Fruit fly (Drosophila melanogaster) whole organism, embryonic: Measurements from ENCODE around the gene CG32271.

Experiments
- ATbp ChIP-seq: fragments of 200-800 bp; sonication (Bioruptor generic); optimal IDR thresholded peaks from 2 replicates; lab custom pipeline; 2017; ENCODE audit warnings: missing biosample characterization, mild to moderate bottlenecking, missing genetic modification characterization, missing genetic modification reagents
- Asciz ChIP-seq: fragments of 200-800 bp; sonication (Bioruptor generic); optimal IDR thresholded peaks from 2 replicates; lab custom pipeline; 2017; ENCODE audit warnings: missing biosample characterization, mild to moderate bottlenecking, missing genetic modification characterization, missing genetic modification reagents
- Blimp-1 ChIP-seq: fragments of 200-800 bp; sonication (Bioruptor generic); optimal IDR thresholded peaks from 3 replicates; lab custom pipeline; 2018; ENCODE audit warnings: missing biosample characterization, missing genetic modification characterization, mild to moderate bottlenecking, moderate library complexity, missing genetic modification reagents
- CG10209 ChIP-seq: fragments of 200-800 bp; sonication (Bioruptor generic); optimal IDR thresholded peaks from 3 replicates; lab custom pipeline; 2017; ENCODE audit warnings: missing biosample characterization, mild to moderate bottlenecking, missing genetic modification characterization, missing genetic modification reagents
- CG11504 ChIP-seq: fragments of 200-800 bp; sonication (Bioruptor generic); optimal IDR thresholded peaks from 3 replicates; lab custom pipeline; 2019; ENCODE audit warnings: missing biosample characterization, mild to moderate bottlenecking, missing genetic modification characterization, moderate library complexity
- CG12659 ChIP-seq: fragments of 200-800 bp; sonication (Bioruptor generic); optimal IDR thresholded peaks from 3 replicates; lab custom pipeline; 2017; ENCODE audit warnings: mild to moderate bottlenecking, missing biosample characterization, missing genetic modification reagents, missing genetic modification characterization
- CG13424 ChIP-seq: fragments of 200-800 bp; sonication (Bioruptor generic); optimal IDR thresholded peaks from 2 replicates; lab custom pipeline; 2019; ENCODE audit warnings: missing biosample characterization, mild to moderate bottlenecking, missing genetic modification characterization, moderate library complexity
- CG15269 ChIP-seq: fragments of 200-800 bp; sonication (Bioruptor generic); optimal IDR thresholded peaks from 2 replicates; lab custom pipeline; 2018; ENCODE audit warnings: missing biosample characterization, mild to moderate bottlenecking, missing genetic modification characterization, moderate library complexity
- CG17829 ChIP-seq: fragments of 200-800 bp; optimal IDR thresholded peaks from 2 replicates; lab custom pipeline; 2019; ENCODE audit warnings: missing biosample characterization, mild to moderate bottlenecking, missing genetic modification characterization, moderate library complexity
- CG18599 ChIP-seq: fragments of 200-800 bp; sonication (Bioruptor generic); optimal IDR thresholded peaks from 3 replicates; lab custom pipeline; 2017; ENCODE audit warnings: missing biosample characterization, missing genetic modification characterization, mild to moderate bottlenecking, moderate library complexity, missing genetic modification reagents
- CG2199 ChIP-seq: fragments of 200-800 bp; sonication (Bioruptor generic); IDR thresholded peaks from 3 replicates; pipeline ENCODE4 v1.3.6; 2022; ENCODE audit warnings: missing biosample characterization, missing genetic modification characterization
- CG32767 ChIP-seq: fragments of 200-800 bp; sonication (Bioruptor generic); IDR thresholded peaks from 2 replicates; pipeline ENCODE4 v1.3.6; 2022; ENCODE audit warnings: missing biosample characterization, missing genetic modification characterization
- CG43689 ChIP-seq: fragments of 200-800 bp; sonication (Bioruptor generic); IDR thresholded peaks from 2 replicates; pipeline ENCODE4 v1.3.6; 2022; ENCODE audit warnings: missing biosample characterization, missing genetic modification characterization
- CG6765 ChIP-seq: fragments of 200-800 bp; sonication (Bioruptor generic); optimal IDR thresholded peaks from 3 replicates; lab custom pipeline; 2017; ENCODE audit warnings: missing biosample characterization, mild to moderate bottlenecking, missing genetic modification characterization
- CG8089 ChIP-seq: fragments of 200-800 bp; sonication (Bioruptor generic); optimal IDR thresholded peaks from 3 replicates; lab custom pipeline; 2016; ENCODE audit warnings: missing biosample characterization, missing genetic modification characterization
- CG8924 ChIP-seq: fragments of 200-800 bp; optimal IDR thresholded peaks from 3 replicates; lab custom pipeline; 2019; ENCODE audit warnings: missing biosample characterization, mild to moderate bottlenecking, missing genetic modification characterization, moderate library complexity
- D19A ChIP-seq: fragments of 200-800 bp; optimal IDR thresholded peaks from 3 replicates; lab custom pipeline; 2019; ENCODE audit warnings: missing biosample characterization, mild to moderate bottlenecking, missing genetic modification characterization, moderate library complexity
- Dek ChIP-seq: fragments of 200-800 bp; sonication (Bioruptor generic); optimal IDR thresholded peaks from 3 replicates; lab custom pipeline; 2019; ENCODE audit warnings: missing biosample characterization, mild to moderate bottlenecking, missing genetic modification characterization, moderate library complexity
- Hr3 ChIP-seq: fragments of 200-800 bp; sonication (Bioruptor generic); optimal IDR thresholded peaks from 3 replicates; lab custom pipeline; 2016; ENCODE audit warnings: missing biosample characterization, missing genetic modification characterization
- Med ChIP-seq: fragments of 200-800 bp; sonication (Bioruptor generic); peaks from one replicate; lab custom pipeline; 2016; ENCODE audit warnings: missing biosample characterization, missing genetic modification characterization, mild to moderate bottlenecking, inconsistent platforms, moderate library complexity
- Ptx1 ChIP-seq: fragments of 200-800 bp; sonication (Bioruptor generic); IDR thresholded peaks from 2 replicates; pipeline ENCODE4 v1.3.6; 2022; ENCODE audit warnings: missing biosample characterization, missing genetic modification characterization
- Taf1 ChIP-seq: fragments of 200-800 bp; sonication (Bioruptor generic); IDR thresholded peaks from 2 replicates; pipeline ENCODE4 v1.3.6; 2022; ENCODE audit warnings: missing biosample characterization, missing genetic modification characterization
- az2 ChIP-seq: fragments of 200-800 bp; sonication (Bioruptor generic); optimal IDR thresholded peaks from 3 replicates; lab custom pipeline; 2016; ENCODE audit warnings: missing biosample characterization, missing genetic modification characterization
- br ChIP-seq: fragments of >200 bp; optimal IDR thresholded peaks from 2 replicates; lab custom pipeline; 2017
- chinmo ChIP-seq: fragments of 200-800 bp; sonication (Bioruptor generic); IDR thresholded peaks from 4 replicates; pipeline ENCODE4 v1.3.6; 2022; ENCODE audit warnings: missing biosample characterization, missing genetic modification characterization; ENCODE audit not compliant: partially characterized antibody
- chm ChIP-seq: fragments of 200-800 bp; sonication (Bioruptor generic); IDR thresholded peaks from 2 replicates; pipeline ENCODE4 v1.3.6; 2022; ENCODE audit warnings: missing biosample characterization, missing genetic modification characterization
- ci ChIP-seq: fragments of 200-800 bp; sonication (Bioruptor generic); IDR thresholded peaks from 3 replicates; pipeline ENCODE4 v1.3.6; 2022; ENCODE audit warnings: missing biosample characterization, missing genetic modification characterization
- dmrt11E ChIP-seq: fragments of 200-800 bp; sonication (Bioruptor generic); optimal IDR thresholded peaks from 3 replicates; lab custom pipeline; 2018; ENCODE audit warnings: missing biosample characterization, mild to moderate bottlenecking, missing genetic modification characterization, moderate library complexity
- dmrt99B ChIP-seq: fragments of 200-800 bp; sonication (Bioruptor generic); optimal IDR thresholded peaks from 2 replicates; lab custom pipeline; 2018; ENCODE audit warnings: missing biosample characterization, mild to moderate bottlenecking, missing genetic modification characterization, moderate library complexity
- dysf ChIP-seq: fragments of 200-800 bp; sonication (Bioruptor generic); IDR thresholded peaks from 3 replicates; pipeline ENCODE4 v1.3.6; 2022; ENCODE audit warnings: missing biosample characterization, missing genetic modification characterization
- fd96Cb ChIP-seq: fragments of 200-800 bp; sonication (Bioruptor generic); optimal IDR thresholded peaks from 2 replicates; lab custom pipeline; 2018; ENCODE audit warnings: missing biosample characterization, mild to moderate bottlenecking, missing genetic modification characterization, moderate library complexity
- gro ChIP-seq: fragments of 200-800 bp; sonication (Bioruptor generic); optimal IDR thresholded peaks from 2 replicates; lab custom pipeline; 2016; ENCODE audit warnings: missing biosample characterization, missing genetic modification characterization
- hkb ChIP-seq, 2 experiments: fragments of 200-800 bp in 1 of 2; fragments of >200 bp in 1 of 2; sonication (Bioruptor generic) in 1 of 2; IDR thresholded peaks in 1 of 2; optimal IDR thresholded peaks in 1 of 2; 2 replicates each; pipeline versions ENCODE4 v1.3.6 to Lab custom; 2017 to 2022; ENCODE audit warnings: missing biosample characterization in 1 of 2, missing genetic modification characterization in 1 of 2
- knrl ChIP-seq: fragments of 200-800 bp; sonication (Bioruptor generic); IDR thresholded peaks from 3 replicates; pipeline ENCODE4 v1.3.6; 2022; ENCODE audit warnings: missing biosample characterization, missing genetic modification characterization; ENCODE audit not compliant: partially characterized antibody
- lola ChIP-seq, 3 experiments: fragments of >200 bp in 2 of 3; fragments of 200-800 bp in 1 of 3; sonication (Bioruptor generic) in 1 of 3; optimal IDR thresholded peaks; 2 replicates each; lab custom pipeline; 2017 to 2019; ENCODE audit warnings: missing biosample characterization in 3 of 3, missing genetic modification characterization in 3 of 3, mild to moderate bottlenecking in 1 of 3, moderate library complexity in 1 of 3
- nmo ChIP-seq: fragments of 200-800 bp; sonication (Bioruptor generic); optimal IDR thresholded peaks from 2 replicates; lab custom pipeline; 2018; ENCODE audit warnings: missing biosample characterization, mild to moderate bottlenecking, missing genetic modification characterization, moderate library complexity
- p53 ChIP-seq: fragments of 200-800 bp; sonication (Bioruptor generic); optimal IDR thresholded peaks from 2 replicates; lab custom pipeline; 2016; ENCODE audit warnings: missing biosample characterization, missing genetic modification characterization
- row ChIP-seq: fragments of 200-800 bp; sonication (Bioruptor generic); IDR thresholded peaks from 3 replicates; pipeline ENCODE4 v1.3.6; 2022; ENCODE audit warnings: missing biosample characterization, missing genetic modification characterization
- sob ChIP-seq: fragments of 200-800 bp; sonication (Bioruptor generic); IDR thresholded peaks from 2 replicates; pipeline ENCODE4 v1.3.6; 2022; ENCODE audit warnings: missing biosample characterization, missing genetic modification characterization
- trem ChIP-seq: fragments of 200-800 bp; optimal IDR thresholded peaks from 3 replicates; lab custom pipeline; 2019; ENCODE audit warnings: missing biosample characterization, mild to moderate bottlenecking, missing genetic modification characterization, moderate library complexity

Gene CG32271

DNA sequence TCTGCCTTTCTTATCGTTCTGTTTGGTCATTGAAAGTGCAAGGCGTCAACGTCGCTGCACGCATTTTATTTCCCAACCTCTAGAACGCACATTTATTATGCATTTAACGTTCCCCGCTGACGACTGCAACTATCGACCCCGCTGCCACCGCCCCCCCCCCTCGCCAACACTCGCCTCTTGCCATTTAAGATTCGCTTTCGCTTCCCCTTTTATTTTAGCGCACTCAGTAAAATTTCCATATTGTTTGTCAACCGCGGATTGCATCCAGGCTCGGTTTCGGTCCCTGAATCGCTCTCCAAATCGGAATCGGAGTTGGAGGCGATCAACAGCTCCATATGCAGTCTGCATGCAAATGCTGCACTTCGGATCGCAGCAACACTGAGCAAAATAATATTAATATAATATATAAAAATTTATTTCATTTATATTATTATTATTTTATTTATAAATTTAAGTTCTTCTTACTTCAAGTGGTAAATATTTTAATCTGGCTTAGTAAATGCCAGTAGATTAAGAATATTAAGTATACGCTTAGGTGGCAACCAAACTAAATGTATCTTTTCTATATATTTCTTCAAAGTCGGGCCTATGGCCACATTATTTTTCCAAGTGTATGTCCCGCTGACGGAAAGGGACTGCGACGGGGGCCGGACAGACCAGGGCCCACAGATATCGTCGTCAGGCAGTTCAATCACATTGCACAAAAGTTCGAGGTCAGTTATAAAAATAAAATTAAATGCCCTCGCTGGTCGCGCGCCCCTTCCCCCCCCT lies 37.8 kb upstream of the CG32271 start (continued):
- TF ChIP-seq ATbp (GFP tag; lab: Kevin White, UChicago): peak; percentile 21
- peak in 1 of 3 experiments; percentile 37 for TF ChIP-seq lola (GFP tag; optimal IDR thresholded peaks at IDR 0.05; lab: Kevin White, UChicago)
- no peak for TF ChIP-seq CG12659 (GFP tag; lab: Kevin White, UChicago)
- peak; percentile 25 for TF ChIP-seq CG8924 (tag; lab: Kevin White, UChicago)
- no peak for TF ChIP-seq hkb (optimal IDR thresholded peaks at IDR 0.05; lab: Kevin White, UChicago)
- TF ChIP-seq hkb (GFP tag; IDR thresholded peaks at IDR 0.05; lab: Robert Waterston, UW): 0 out of 2 replicates have a peak, but pooled peaks have one; percentile 19
- TF ChIP-seq fd96Cb: peak; percentile 38
- TF ChIP-seq CG13424 (tag; lab: Kevin White, UChicago): peak; percentile 40
- no peak for TF ChIP-seq CG2199
- no peak for TF ChIP-seq Taf1
- TF ChIP-seq CG8089 (GFP tag; lab: Kevin White, UChicago): no peak
- peak; percentile 0 for TF ChIP-seq D19A (tag; lab: Kevin White, UChicago)
- no peak for TF ChIP-seq CG11504 (tag; lab: Kevin White, UChicago)
- TF ChIP-seq gro (GFP tag; lab: Kevin White, UChicago): no peak
- TF ChIP-seq CG18599 (GFP tag; lab: Kevin White, UChicago): no peak
- no peak for TF ChIP-seq Asciz (GFP tag; lab: Kevin White, UChicago)
- TF ChIP-seq CG15269 (tag; lab: Kevin White, UChicago): peak; percentile 49
- TF ChIP-seq CG43689 (GFP tag; lab: Robert Waterston, UW): no peak
- no peak for TF ChIP-seq knrl (GFP tag; lab: Robert Waterston, UW)
- no peak for TF ChIP-seq CG6765 (GFP tag; lab: Kevin White, UChicago)
- TF ChIP-seq CG17829 (tag; lab: Kevin White, UChicago): peak; percentile 11
- TF ChIP-seq p53 (GFP tag; lab: Kevin White, UChicago): no peak
- peak; percentile 25; the same call in 2 of the 3 replicates for TF ChIP-seq row (GFP tag; lab: Robert Waterston, UW)
- TF ChIP-seq CG32767 (GFP tag; lab: Robert Waterston, UW): no peak
- 0 out of 4 replicates have a peak, but pooled peaks have one; percentile 28 for TF ChIP-seq chinmo (GFP tag; lab: Robert Waterston, UW)
- TF ChIP-seq Dek (tag; lab: Kevin White, UChicago): no peak
- no peak for TF ChIP-seq chm
- peak; percentile 25 for TF ChIP-seq Hr3 (GFP tag; lab: Kevin White, UChicago)
- peak; percentile 55 for TF ChIP-seq dmrt11E (tag; lab: Kevin White, UChicago)
- TF ChIP-seq sob (GFP tag; lab: Robert Waterston, UW): no peak
- TF ChIP-seq ci (GFP tag; lab: Robert Waterston, UW): 0 out of 3 replicates have a peak, but pooled peaks have one; percentile 43
- TF ChIP-seq Ptx1: 0 out of 2 replicates have a peak, but pooled peaks have one; percentile 11
- peak; percentile 17 for TF ChIP-seq trem (tag; lab: Kevin White, UChicago)
- peak; percentile 29 for TF ChIP-seq az2 (GFP tag; lab: Kevin White, UChicago)
- TF ChIP-seq br (lab: Kevin White, UChicago): no peak
- TF ChIP-seq nmo: peak; percentile 60
- 0 out of 3 replicates have a peak, but pooled peaks have one; percentile 25 for TF ChIP-seq dysf (GFP tag; lab: Robert Waterston, UW)
- peak; percentile 56 for TF ChIP-seq Med
- TF ChIP-seq CG10209: peak; percentile 12
- TF ChIP-seq dmrt99B (tag; lab: Kevin White, UChicago): peak; percentile 77
- TF ChIP-seq Blimp-1 (GFP tag; lab: Kevin White, UChicago): peak; percentile 15
- TF ChIP-seq, all 482 proteins: peak for 68
